Worm (Caenorhabditis elegans): ENCODE results near the gene C05E4.15.

C05E4.15 gene

DNA sequence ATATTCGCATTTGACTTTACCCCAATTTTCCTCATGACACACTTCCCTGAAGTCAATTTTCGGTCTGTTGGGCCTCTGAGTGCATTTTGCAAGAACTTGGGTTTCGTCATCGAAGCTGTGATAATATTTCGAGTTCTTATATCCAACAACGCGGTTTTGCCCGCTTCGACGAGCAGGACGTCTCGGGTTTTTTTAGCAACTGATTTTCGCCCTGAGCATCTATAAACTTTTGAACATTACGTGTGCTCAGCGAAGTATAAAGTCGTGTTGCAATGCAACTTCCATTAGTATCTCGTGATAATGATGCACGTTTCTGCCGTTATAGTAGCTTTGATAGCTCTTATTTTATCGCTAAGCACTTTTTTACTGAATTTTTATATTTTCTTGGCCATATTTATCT lies 18.9 kb upstream of the C05E4.15 start, which contains the start of gene srbc-60:
TSS of gene srbc-60 (plus strand) at position 301 of the 400 bp plus-strand sequence.
- no peak for TF ChIP-seq nhr-25 (tag; optimal IDR thresholded peaks at IDR 0.05)
- no peak for TF ChIP-seq pqm-1 (tag; optimal IDR thresholded peaks at IDR 0.05)
- TF ChIP-seq nhr-28 (tag; optimal IDR thresholded peaks at IDR 0.05): no peak
- no peak for TF ChIP-seq ZK546.5 (tag; optimal IDR thresholded peaks at IDR 0.05)
- no peak for TF ChIP-seq jun-1 (tag; optimal IDR thresholded peaks at IDR 0.05)
- TF ChIP-seq unc-39 (tag; optimal IDR thresholded peaks at IDR 0.05): no peak
- TF ChIP-seq sea-2 (GFP tag; optimal IDR thresholded peaks at IDR 0.05): no peak

DNA sequence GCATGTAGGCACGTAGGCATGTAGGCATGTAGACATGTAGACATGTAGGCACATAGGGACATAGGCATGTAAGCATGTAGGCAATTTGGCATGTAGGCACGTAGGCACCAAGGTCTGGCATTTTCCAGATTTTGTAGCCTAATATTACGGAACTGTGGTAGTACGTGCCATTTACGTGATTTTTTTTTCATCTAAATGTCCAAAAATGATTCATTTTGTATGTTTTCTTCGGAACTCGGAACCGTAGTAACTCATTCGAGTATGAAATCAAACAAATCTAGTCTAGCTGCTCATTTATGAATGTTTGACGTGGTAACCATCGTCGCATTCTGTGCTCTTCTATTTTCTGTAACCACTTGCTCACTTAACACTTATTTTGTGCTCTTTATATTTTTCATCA lies 17.2 kb upstream of the C05E4.15 start, which contains the start of gene srbc-59:
TSS of gene srbc-59 (plus strand) at position 301 of the 400 bp plus-strand sequence.
- TF ChIP-seq aly-2 (tag; optimal IDR thresholded peaks at IDR 0.05): no peak
- no peak for TF ChIP-seq ZK546.5 (tag; optimal IDR thresholded peaks at IDR 0.05)
- TF ChIP-seq daf-12 (tag; optimal IDR thresholded peaks at IDR 0.05): no peak
- TF ChIP-seq nhr-43 (tag; optimal IDR thresholded peaks at IDR 0.05; ENCODE audit: poor library complexity, severe bottlenecking): no peak
- TF ChIP-seq zag-1 (tag; optimal IDR thresholded peaks at IDR 0.05): no peak
- TF ChIP-seq R02D3.7 (tag; optimal IDR thresholded peaks at IDR 0.05): no peak
- TF ChIP-seq ceh-82 (tag; optimal IDR thresholded peaks at IDR 0.05): no peak
- TF ChIP-seq ceh-28 (tag; optimal IDR thresholded peaks at IDR 0.05): no peak
- no peak for TF ChIP-seq fkh-10 (GFP tag; optimal IDR thresholded peaks at IDR 0.05)
- TF ChIP-seq sea-2 (GFP tag; optimal IDR thresholded peaks at IDR 0.05): no peak
- TF ChIP-seq jun-1 (tag; optimal IDR thresholded peaks at IDR 0.05): no peak
- TF ChIP-seq nhr-77 (tag; optimal IDR thresholded peaks at IDR 0.05): no peak
- TF ChIP-seq nhr-76 (tag; optimal IDR thresholded peaks at IDR 0.05): no peak
- no peak for TF ChIP-seq ceh-16 (tag; optimal IDR thresholded peaks at IDR 0.05)
- TF ChIP-seq elt-3 (tag; optimal IDR thresholded peaks at IDR 0.05): no peak
- TF ChIP-seq egl-5 (tag; optimal IDR thresholded peaks at IDR 0.05): no peak
- no peak for TF ChIP-seq fkh-2 (tag; optimal IDR thresholded peaks at IDR 0.05)
- TF ChIP-seq lsy-12 (tag; optimal IDR thresholded peaks at IDR 0.05): no peak

DNA sequence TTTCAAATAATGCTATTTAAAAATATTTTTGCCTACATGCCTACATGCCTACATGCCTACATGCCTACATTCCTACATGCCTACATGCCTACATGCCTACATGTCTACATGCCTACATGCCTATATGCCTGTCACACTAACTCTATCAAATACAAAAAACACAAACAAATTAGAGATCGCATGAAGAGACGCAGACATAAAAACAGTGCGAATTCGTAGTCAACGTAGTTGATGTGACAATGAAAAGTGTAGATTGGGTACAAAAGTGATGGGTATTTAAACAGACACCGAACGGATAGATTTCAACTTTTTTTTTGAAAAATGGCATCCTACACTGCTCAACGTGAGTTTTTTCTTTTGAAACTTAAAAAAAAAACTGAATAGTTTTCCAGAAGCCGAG lies 16.1 kb upstream of the C05E4.15 start, which contains the start of gene R09E12.9:
TSS of gene R09E12.9 (plus strand) at position 316 of the 400 bp plus-strand sequence.
- TF ChIP-seq egl-27 (tag; optimal IDR thresholded peaks at IDR 0.05) (no peak), nhr-67 (tag; optimal IDR thresholded peaks at IDR 0.05) (no peak), eor-1 (tag; optimal IDR thresholded peaks at IDR 0.05) (no peak), nfya-1 (tag; optimal IDR thresholded peaks at IDR 0.05; ENCODE audit: insufficient read depth) (peak; percentile 31), unc-39 (tag; optimal IDR thresholded peaks at IDR 0.05) (no peak), pha-4 (tag; optimal IDR thresholded peaks at IDR 0.05) (no peak), ZK546.5 (tag; optimal IDR thresholded peaks at IDR 0.05) (no peak), nhr-77 (tag; optimal IDR thresholded peaks at IDR 0.05) (peak; percentile 94), nhr-76 (tag; optimal IDR thresholded peaks at IDR 0.05) (peak; percentile 81), nhr-23 (tag; optimal IDR thresholded peaks at IDR 0.05) (peak; percentile 45), ceh-9 (tag; optimal IDR thresholded peaks at IDR 0.05) (no peak), nhr-43 (tag; optimal IDR thresholded peaks at IDR 0.05; ENCODE audit: poor library complexity, severe bottlenecking) (no peak), lin-15B (tag; optimal IDR thresholded peaks at IDR 0.05) (peak; percentile 15), ceh-28 (tag; optimal IDR thresholded peaks at IDR 0.05) (no peak), nhr-25 (tag; optimal IDR thresholded peaks at IDR 0.05) (peak; percentile 34), hmg-11 (tag; optimal IDR thresholded peaks at IDR 0.05) (no peak), ama-1 (optimal IDR thresholded peaks at IDR 0.05) (no peak), elt-1 (tag; optimal IDR thresholded peaks at IDR 0.05) (peak; percentile 50)

- TF ChIP-seq nhr-25 (tag; optimal IDR thresholded peaks at IDR 0.05): peak; percentile 25
- TF ChIP-seq tbx-2 (tag; optimal IDR thresholded peaks at IDR 0.05): peak; percentile 16
- TF ChIP-seq egl-27 (tag; optimal IDR thresholded peaks at IDR 0.05): no peak
- TF ChIP-seq pha-4 (tag; optimal IDR thresholded peaks at IDR 0.05): peak; percentile 21
- TF ChIP-seq elt-2 (tag; optimal IDR thresholded peaks at IDR 0.05): peak; percentile 21
- TF ChIP-seq R02D3.7 (tag; optimal IDR thresholded peaks at IDR 0.05): peak; percentile 54
- peak; percentile 93 for TF ChIP-seq ama-1 (optimal IDR thresholded peaks at IDR 0.05)
- TF ChIP-seq fos-1 (tag; optimal IDR thresholded peaks at IDR 0.05): no peak
Measured at ce11 chrV:774875-775359, 13.8 kb upstream of the C05E4.15 start, which contains the start of gene srbc-58. Gene srbc-58 (plus strand): TSS chrV:774995.
